Worm (Caenorhabditis elegans) whole organism, L4/young adult: Measurements from ENCODE around the gene C03C10.2.

Experiments
- W03F9.2 ChIP-seq: fragments of 150-350 bp; optimal IDR thresholded peaks from 2 replicates; lab custom pipeline; 2014; ENCODE audit warnings: missing biosample characterization, missing genetic modification characterization
- dao-5 ChIP-seq: sonication (generic microtip); optimal IDR thresholded peaks from 2 replicates; lab custom pipeline; 2016; ENCODE audit warnings: missing genotype, missing genetic modification characterization, moderate library complexity, missing compliant biosample characterization
- him-1 ChIP-seq: sonication (generic microtip); optimal IDR thresholded peaks from 2 replicates; lab custom pipeline; 2016; ENCODE audit warnings: missing genotype, missing genetic modification reagents, missing genetic modification characterization, missing compliant biosample characterization

Gene C03C10.2

ce11 chrIII:4092020-4092419, 1.1 kb downstream of the C03C10.2 start, which contains the start of gene C03C10.5:
Gene C03C10.5, minus strand, starts transcription at chrIII:4092120.
- no peak for TF ChIP-seq dao-5
- TF ChIP-seq him-1 (tag; lab: Kevin White, UChicago), result no peak
- TF ChIP-seq W03F9.2, result no peak

ce11 chrIII:4092962-4093361, 2.1 kb downstream of the C03C10.2 start:
- no peak for TF ChIP-seq dao-5
- no peak for TF ChIP-seq W03F9.2
- TF ChIP-seq him-1 (tag; lab: Kevin White, UChicago), result no peak

- TF ChIP-seq W03F9.2, result no peak
- no peak for TF ChIP-seq him-1 (tag; lab: Kevin White, UChicago)
- TF ChIP-seq dao-5, result no peak
Measured at ce11 chrIII:4094681-4095080, 3.8 kb downstream of the C03C10.2 start, which contains the start of gene rnr-2. Gene rnr-2, minus strand, starts transcription at chrIII:4094921.

ce11 chrIII:4095441-4096095, 4.7 kb downstream of the C03C10.2 start, which contains the start of gene C03C10.7:
Gene C03C10.7, plus strand, starts transcription at chrIII:4096045.
- TF ChIP-seq him-1 (tag; lab: Kevin White, UChicago) (no peak), W03F9.2 (no peak), dao-5 (no peak)

- no peak for TF ChIP-seq W03F9.2
- TF ChIP-seq him-1 (tag; lab: Kevin White, UChicago), result no peak
- TF ChIP-seq dao-5, result no peak
Measured at ce11 chrIII:4096370-4096842, 5.5 kb downstream of the C03C10.2 start.

ce11 chrIII:4098107-4098620, 7.3 kb downstream of the C03C10.2 start, which contains the start of gene rei-1:
Gene rei-1, minus strand, starts transcription at chrIII:4098190.
- TF ChIP-seq him-1 (tag; lab: Kevin White, UChicago) (no peak), W03F9.2 (no peak), dao-5 (no peak)

- no peak for TF ChIP-seq W03F9.2
Measured at ce11 chrIII:4098751-4099150, 7.9 kb downstream of the C03C10.2 start.

- TF ChIP-seq him-1 (tag; lab: Kevin White, UChicago) (no peak), W03F9.2 (no peak), dao-5 (no peak)
Measured at ce11 chrIII:4099884-4100596, 9.2 kb downstream of the C03C10.2 start.

ce11 chrIII:4101016-4101415, 10.1 kb downstream of the C03C10.2 start:
- no peak for TF ChIP-seq dao-5
- TF ChIP-seq him-1 (tag; lab: Kevin White, UChicago), result no peak
- no peak for TF ChIP-seq W03F9.2

ce11 chrIII:4102039-4102438, 11.2 kb downstream of the C03C10.2 start:
- TF ChIP-seq W03F9.2 (no peak), dao-5 (no peak), him-1 (tag; lab: Kevin White, UChicago) (no peak)

- TF ChIP-seq him-1 (tag; lab: Kevin White, UChicago) (no peak), dao-5 (no peak), W03F9.2 (no peak)
Measured at ce11 chrIII:4103171-4103570, 12.3 kb downstream of the C03C10.2 start.

- no peak for TF ChIP-seq dao-5
- no peak for TF ChIP-seq W03F9.2
- no peak for TF ChIP-seq him-1 (tag; lab: Kevin White, UChicago)
Measured at ce11 chrIII:4106611-4107010, 15.7 kb downstream of the C03C10.2 start.

- TF ChIP-seq him-1 (tag; lab: Kevin White, UChicago) (no peak), dao-5 (no peak), W03F9.2 (no peak)
Measured at ce11 chrIII:4107227-4107626, 16.4 kb downstream of the C03C10.2 start.

- TF ChIP-seq dao-5, result no peak
- no peak for TF ChIP-seq him-1 (tag; lab: Kevin White, UChicago)
- no peak for TF ChIP-seq W03F9.2
Measured at ce11 chrIII:4107929-4108520, 17.2 kb downstream of the C03C10.2 start.

ce11 chrIII:4113594-4113993, 22.7 kb downstream of the C03C10.2 start:
- no peak for TF ChIP-seq him-1 (tag; lab: Kevin White, UChicago)
- TF ChIP-seq dao-5, result no peak
- no peak for TF ChIP-seq W03F9.2
